Worm (Caenorhabditis elegans) whole organism, L4/young adult: ENCODE results near the gene rhr-2.

Source experiments
- W03F9.2 ChIP-seq: fragments of 150-350 bp; optimal IDR thresholded peaks from 2 replicates; lab custom pipeline; 2014; ENCODE audit warnings: missing biosample characterization, missing genetic modification characterization
- dao-5 ChIP-seq: sonication (generic microtip); optimal IDR thresholded peaks from 2 replicates; lab custom pipeline; 2016; ENCODE audit warnings: missing genotype, missing genetic modification characterization, moderate library complexity, missing compliant biosample characterization
- him-1 ChIP-seq: sonication (generic microtip); optimal IDR thresholded peaks from 2 replicates; lab custom pipeline; 2016; ENCODE audit warnings: missing genotype, missing genetic modification reagents, missing genetic modification characterization, missing compliant biosample characterization

Gene rhr-2

DNA sequence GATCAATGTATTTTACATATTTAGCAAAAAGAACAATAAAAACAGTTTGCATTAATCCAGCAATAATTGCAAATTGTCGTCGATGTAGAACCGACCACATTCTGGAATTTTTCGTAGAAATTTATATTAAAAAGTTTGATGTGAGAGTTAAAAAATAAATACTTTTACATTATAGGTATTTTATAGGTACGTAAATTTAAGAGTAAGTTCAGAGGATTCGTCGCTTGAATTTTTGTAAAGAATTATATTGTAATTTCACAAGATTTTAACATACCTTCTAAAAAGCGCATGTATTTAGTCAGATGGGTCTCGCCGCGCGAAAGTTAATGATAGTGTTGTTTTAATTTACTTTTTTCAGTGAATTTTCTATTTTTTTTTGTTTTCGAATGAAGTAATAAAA is at the start of gene rhr-2:
Gene rhr-2 (minus strand): TSS at position 101 of the 400 bp plus-strand sequence.
- TF ChIP-seq W03F9.2 (no peak), dao-5 (no peak), him-1 (tag; lab: Kevin White, UChicago) (no peak)

DNA sequence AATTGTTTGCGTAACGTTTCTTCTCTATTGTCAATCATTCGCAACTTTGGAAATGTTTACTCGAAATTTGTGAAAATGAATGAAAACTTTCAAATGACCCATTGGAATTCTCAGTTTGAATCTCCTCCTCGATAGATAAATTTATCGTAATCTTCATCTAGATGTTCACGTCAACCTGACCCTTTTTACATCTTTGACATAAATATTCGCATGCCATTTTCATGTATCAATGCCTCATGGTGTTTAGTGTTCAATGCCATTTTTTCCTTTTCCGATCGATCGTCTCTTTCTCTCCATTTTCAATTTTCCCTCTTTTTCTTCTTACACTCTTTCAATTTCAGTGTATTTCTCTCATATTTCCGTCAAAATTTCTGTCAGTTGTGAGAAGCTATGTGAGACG is 49.4 kb upstream of the rhr-2 start:
- no peak for TF ChIP-seq dao-5
- no peak for TF ChIP-seq W03F9.2
- TF ChIP-seq him-1 (tag; lab: Kevin White, UChicago) = no peak

- TF ChIP-seq W03F9.2 = no peak
- no peak for TF ChIP-seq him-1 (tag; lab: Kevin White, UChicago)
- TF ChIP-seq dao-5 = no peak
These were observed 47.9 kb upstream of the rhr-2 start for ce11 chrV:11777846-11778245.

ce11 chrV:11776538-11776937 is 46.6 kb upstream of the rhr-2 start, which contains the start of gene F55A11.6:
Gene F55A11.6 (plus strand): TSS chrV:11776838.
- TF ChIP-seq him-1 (tag; lab: Kevin White, UChicago) (no peak), dao-5 (no peak), W03F9.2 (no peak)

DNA sequence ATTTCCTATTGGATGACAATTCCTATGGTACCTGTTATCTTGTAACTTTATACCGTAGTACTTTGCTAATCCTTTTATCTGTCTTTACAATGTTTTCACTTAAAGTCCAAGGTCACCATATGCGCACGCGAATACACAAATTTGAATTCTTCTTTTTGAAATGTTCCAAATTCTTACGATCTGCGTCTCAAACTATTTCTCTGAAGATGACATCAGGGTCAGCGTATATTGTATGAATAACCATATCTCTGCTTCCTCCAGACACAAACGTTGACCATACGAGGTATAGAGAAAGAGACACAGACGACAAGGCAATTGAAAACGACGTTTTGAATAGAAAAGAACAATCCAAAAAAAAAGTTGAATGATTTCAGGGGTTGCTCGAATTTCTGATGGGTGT is 44.0 kb upstream of the rhr-2 start:
- no peak for TF ChIP-seq dao-5

- no peak for TF ChIP-seq W03F9.2
- no peak for TF ChIP-seq him-1 (tag; lab: Kevin White, UChicago)
- no peak for TF ChIP-seq dao-5
These were observed 43.5 kb upstream of the rhr-2 start, which contains the start of gene bus-18 for ce11 chrV:11773420-11773819. Gene bus-18 (plus strand): TSS chrV:11773720.

DNA sequence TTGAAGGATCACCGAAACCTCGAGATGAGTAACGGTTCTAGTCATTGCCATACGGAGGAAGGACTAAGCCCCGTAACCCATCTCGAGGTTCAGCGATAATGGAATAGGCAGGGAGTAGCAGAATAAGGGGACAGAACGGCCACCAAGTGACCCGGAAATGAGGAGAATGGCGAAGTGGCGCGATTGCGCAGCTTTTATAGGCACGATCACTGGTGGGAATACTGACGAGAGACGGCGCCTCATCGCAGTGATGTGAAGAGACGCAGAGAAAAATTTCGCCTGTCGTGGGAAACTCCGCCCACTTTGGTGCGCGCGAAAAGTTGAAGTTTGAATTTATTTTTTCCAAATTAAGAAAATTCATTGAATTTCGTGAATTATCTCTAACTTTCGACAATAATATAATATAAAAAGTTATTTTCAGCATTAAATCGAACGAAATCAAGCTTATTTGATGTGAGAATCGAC is 40.1 kb upstream of the rhr-2 start, which contains the start of gene F55A11.4:
Gene F55A11.4 (plus strand): TSS at position 415 of the 465 bp plus-strand sequence.
- TF ChIP-seq dao-5 (no peak), him-1 (tag; lab: Kevin White, UChicago) (no peak), W03F9.2 (no peak)

DNA sequence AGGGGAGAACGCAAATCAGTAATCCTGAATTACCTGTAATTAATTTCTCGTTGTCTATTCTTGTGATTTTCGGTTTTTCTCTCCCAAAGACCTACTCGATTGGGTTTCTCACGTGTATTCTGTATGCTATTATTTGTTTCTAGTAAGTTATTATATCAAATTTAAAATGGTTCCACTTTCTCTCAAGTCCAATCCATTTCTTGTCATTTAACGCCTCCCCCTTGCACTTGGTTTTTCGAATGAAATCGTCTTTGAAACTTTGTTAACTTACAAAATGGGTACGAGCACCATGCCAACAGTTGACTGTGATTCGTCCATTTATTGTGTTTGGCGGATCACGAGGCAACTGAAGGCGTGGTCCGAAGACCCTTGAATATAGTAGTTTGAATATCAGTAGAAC is 39.7 kb upstream of the rhr-2 start:
- TF ChIP-seq W03F9.2 (no peak), dao-5 (no peak), him-1 (tag; lab: Kevin White, UChicago) (no peak)

- TF ChIP-seq dao-5 = no peak
- TF ChIP-seq W03F9.2 = no peak
- no peak for TF ChIP-seq him-1 (tag; lab: Kevin White, UChicago)
These were observed 37.1 kb upstream of the rhr-2 start, which contains the start of gene sel-11 for ce11 chrV:11767028-11767427. Gene sel-11 (plus strand): TSS chrV:11767328.

DNA sequence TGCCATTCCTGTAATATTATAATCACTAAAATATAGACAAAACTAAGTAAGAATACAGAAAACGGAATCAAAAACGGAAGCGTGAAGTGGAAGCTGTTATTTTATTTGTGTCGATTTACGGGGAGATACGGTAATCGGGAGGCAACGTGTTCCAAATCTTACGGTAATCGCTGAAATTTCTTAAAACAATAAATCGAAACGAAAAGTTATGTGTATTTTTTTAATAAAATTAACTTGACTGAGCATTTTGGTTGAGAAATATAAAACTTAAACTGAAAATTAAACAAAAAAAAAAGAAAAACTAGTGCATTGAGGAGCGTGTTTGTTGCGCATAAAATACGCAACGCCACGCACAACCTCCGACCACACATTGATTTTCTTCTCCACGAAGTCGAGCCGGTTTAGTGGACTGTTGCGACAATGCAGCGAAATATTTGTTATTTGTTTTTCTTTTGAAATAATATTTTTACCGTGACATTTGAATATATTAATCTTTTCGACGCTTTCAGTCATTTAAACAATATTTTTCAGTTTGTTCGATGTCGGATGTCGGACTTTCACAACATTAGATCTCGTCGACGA is 34.5 kb upstream of the rhr-2 start, which contains the start of the genes F55A11.1 and syx-5:
Gene F55A11.1 (minus strand): TSS at position 13 of the 582 bp plus-strand sequence.
Gene syx-5 (plus strand): TSS at position 532 of the 582 bp plus-strand sequence.
- TF ChIP-seq W03F9.2 = peak; percentile 87
- no peak for TF ChIP-seq dao-5
- peak; percentile 69 for TF ChIP-seq him-1 (tag; lab: Kevin White, UChicago)

DNA sequence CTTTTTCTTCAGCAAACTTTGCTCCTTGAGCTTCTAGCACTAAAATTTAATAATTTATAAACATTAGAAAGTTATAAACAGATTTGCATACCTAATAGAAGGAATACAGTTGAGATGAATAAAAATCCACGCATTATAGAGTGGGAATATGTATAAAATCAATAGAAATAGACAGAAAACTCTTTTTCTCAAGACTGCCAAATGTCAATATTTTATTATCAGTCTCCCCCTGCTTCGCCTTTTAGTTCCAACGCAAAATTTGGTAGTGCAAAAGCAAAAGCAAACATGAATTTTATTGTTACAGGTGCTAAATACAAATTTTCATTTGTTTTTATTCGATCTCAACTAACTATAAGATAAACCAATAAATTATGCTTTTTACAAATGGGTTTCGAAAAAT is 32.9 kb upstream of the rhr-2 start, which contains the start of gene T04F3.4:
Gene T04F3.4 (minus strand): TSS at position 187 of the 400 bp plus-strand sequence.
- no peak for TF ChIP-seq him-1 (tag; lab: Kevin White, UChicago)

DNA sequence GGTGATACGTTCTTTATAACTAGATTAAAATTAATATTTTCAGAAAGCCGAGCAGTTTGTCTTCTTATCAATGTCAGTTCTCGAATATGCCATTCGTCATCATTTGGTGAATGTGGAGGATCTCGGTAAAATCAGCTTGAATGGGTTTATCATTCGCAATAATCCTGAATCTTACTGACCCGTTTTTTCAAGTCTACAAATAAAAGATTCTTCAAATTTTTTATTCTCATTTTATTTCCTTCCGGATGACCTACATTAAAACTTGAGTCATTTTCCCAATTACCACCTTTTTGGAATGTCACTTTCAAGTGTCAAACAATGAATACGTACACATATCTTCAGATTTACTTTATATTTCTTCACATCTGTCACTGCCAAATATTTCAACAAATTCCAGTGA is 30.4 kb upstream of the rhr-2 start, which contains the start of gene T04F3.5:
Gene T04F3.5 (plus strand): TSS at position 301 of the 400 bp plus-strand sequence.
- TF ChIP-seq dao-5 (no peak), him-1 (tag; lab: Kevin White, UChicago) (no peak)

DNA sequence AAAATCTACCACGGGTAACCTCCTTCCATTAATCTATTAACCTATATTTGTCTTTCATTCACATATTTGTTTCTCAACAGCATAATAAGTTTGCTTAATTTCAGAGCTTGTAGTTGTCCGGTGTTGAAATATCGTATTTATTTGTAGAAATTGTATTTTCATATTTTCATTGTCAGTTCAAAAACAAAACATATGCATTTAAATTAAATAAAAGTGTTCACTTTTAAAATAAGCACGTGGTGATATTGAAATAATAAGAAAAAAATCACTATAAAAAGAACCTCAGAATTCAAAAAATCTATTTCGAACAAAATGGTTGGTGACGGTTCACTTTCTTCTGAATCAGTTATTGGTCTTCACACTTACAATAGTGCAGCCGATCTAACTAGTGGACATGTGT is 28.7 kb upstream of the rhr-2 start, which contains the start of gene T04F3.3:
Gene T04F3.3 (plus strand): TSS at position 301 of the 400 bp plus-strand sequence.
- TF ChIP-seq dao-5 (no peak), him-1 (tag; lab: Kevin White, UChicago) (no peak), W03F9.2 (no peak)

- TF ChIP-seq dao-5 = no peak
These were observed 27.4 kb upstream of the rhr-2 start, which contains the start of gene smoc-1 for ce11 chrV:11757358-11757757. Gene smoc-1 (plus strand): TSS chrV:11757658.

- TF ChIP-seq W03F9.2 = no peak
- TF ChIP-seq him-1 (tag; lab: Kevin White, UChicago) = no peak
- TF ChIP-seq dao-5 = no peak
These were observed 25.9 kb upstream of the rhr-2 start for ce11 chrV:11755848-11756247.

- no peak for TF ChIP-seq him-1 (tag; lab: Kevin White, UChicago)
- TF ChIP-seq W03F9.2 = no peak
- TF ChIP-seq dao-5 = no peak
These were observed 21.5 kb upstream of the rhr-2 start for ce11 chrV:11751480-11751879.
